Fruit fly (Drosophila melanogaster) whole organism, embryonic: ENCODE measurements around the gene CkIIbeta.

Experiments used
- CG10431 ChIP-seq: fragments of 200-800 bp; sonication (Bioruptor generic); optimal IDR thresholded peaks from 3 replicates; lab custom pipeline; 2018; ENCODE audit warnings: missing biosample characterization, mild to moderate bottlenecking, missing genetic modification characterization
- CG10462 ChIP-seq: fragments of 200-800 bp; sonication (Bioruptor generic); optimal IDR thresholded peaks from 2 replicates; lab custom pipeline; 2016; ENCODE audit warnings: missing biosample characterization, missing genetic modification characterization
- CG12391 ChIP-seq: fragments of 200-800 bp; sonication (Bioruptor generic); optimal IDR thresholded peaks from 3 replicates; lab custom pipeline; 2018; ENCODE audit warnings: missing biosample characterization, mild to moderate bottlenecking, missing genetic modification characterization, moderate library complexity
- CG12769 ChIP-seq: fragments of 200-800 bp; sonication (Bioruptor generic); optimal IDR thresholded peaks from 2 replicates; lab custom pipeline; 2019; ENCODE audit warnings: missing biosample characterization, mild to moderate bottlenecking, missing genetic modification characterization, moderate library complexity
- CG15514 ChIP-seq: fragments of 200-800 bp; sonication (Bioruptor generic); optimal IDR thresholded peaks from 3 replicates; lab custom pipeline; 2017; ENCODE audit warnings: missing biosample characterization, missing genetic modification characterization, mild to moderate bottlenecking, moderate library complexity, missing genetic modification reagents
- CG15696 ChIP-seq: fragments of 200-800 bp; sonication (Bioruptor generic); optimal IDR thresholded peaks from 2 replicates; lab custom pipeline; 2019; ENCODE audit warnings: missing biosample characterization, mild to moderate bottlenecking, missing genetic modification characterization, moderate library complexity
- CG17359 ChIP-seq: fragments of 200-800 bp; sonication (Bioruptor generic); optimal IDR thresholded peaks from 3 replicates; lab custom pipeline; 2018; ENCODE audit warnings: missing biosample characterization, mild to moderate bottlenecking, missing genetic modification characterization, moderate library complexity
- CG17612 ChIP-seq: fragments of 200-800 bp; sonication (Bioruptor generic); IDR thresholded peaks from 2 replicates; pipeline ENCODE4 v1.3.6; 2022; ENCODE audit warnings: missing biosample characterization, missing genetic modification characterization
- CG17829 ChIP-seq: fragments of 200-800 bp; optimal IDR thresholded peaks from 2 replicates; lab custom pipeline; 2019; ENCODE audit warnings: missing biosample characterization, mild to moderate bottlenecking, missing genetic modification characterization, moderate library complexity
- CG32767 ChIP-seq: fragments of 200-800 bp; sonication (Bioruptor generic); IDR thresholded peaks from 2 replicates; pipeline ENCODE4 v1.3.6; 2022; ENCODE audit warnings: missing biosample characterization, missing genetic modification characterization
- CG33213 ChIP-seq: fragments of 200-800 bp; sonication (Bioruptor generic); optimal IDR thresholded peaks from 3 replicates; lab custom pipeline; 2016; ENCODE audit warnings: missing biosample characterization, missing genetic modification characterization
- CG34224 ChIP-seq: fragments of 200-800 bp; sonication (Bioruptor generic); IDR thresholded peaks from 3 replicates; pipeline ENCODE4 v1.3.6; 2022; ENCODE audit warnings: missing biosample characterization, missing genetic modification characterization; ENCODE audit not compliant: partially characterized antibody
- CG4617 ChIP-seq: fragments of 200-800 bp; sonication (Bioruptor generic); optimal IDR thresholded peaks from 3 replicates; lab custom pipeline; 2016; ENCODE audit warnings: missing biosample characterization, missing genetic modification characterization, borderline replicate concordance
- CG4730 ChIP-seq: fragments of 200-800 bp; sonication (Bioruptor generic); IDR thresholded peaks from 2 replicates; pipeline ENCODE4 v1.3.6; 2022; ENCODE audit warnings: missing biosample characterization, missing genetic modification characterization
- CG7963 ChIP-seq: fragments of 200-800 bp; sonication (Bioruptor generic); IDR thresholded peaks from 3 replicates; pipeline ENCODE4 v1.3.6; 2022; ENCODE audit warnings: missing biosample characterization, missing genetic modification characterization; ENCODE audit not compliant: partially characterized antibody
- CG8944 ChIP-seq: fragments of 200-800 bp; sonication (Bioruptor generic); optimal IDR thresholded peaks from 3 replicates; lab custom pipeline; 2016; ENCODE audit warnings: missing biosample characterization, missing genetic modification characterization
- Hsf ChIP-seq: fragments of 200-800 bp; sonication (Bioruptor generic); optimal IDR thresholded peaks from 3 replicates; lab custom pipeline; 2016; ENCODE audit warnings: missing biosample characterization, missing genetic modification characterization
- Med ChIP-seq: fragments of 200-800 bp; sonication (Bioruptor generic); peaks from one replicate; lab custom pipeline; 2016; ENCODE audit warnings: missing biosample characterization, missing genetic modification characterization, mild to moderate bottlenecking, inconsistent platforms, moderate library complexity
- Nf-YB ChIP-seq: fragments of 200-800 bp; sonication (Bioruptor generic); optimal IDR thresholded peaks from 3 replicates; lab custom pipeline; 2019; ENCODE audit warnings: missing biosample characterization, mild to moderate bottlenecking, missing genetic modification characterization, moderate library complexity
- Nf-YC ChIP-seq: fragments of 200-800 bp; optimal IDR thresholded peaks from 3 replicates; lab custom pipeline; 2019; ENCODE audit warnings: missing biosample characterization, mild to moderate bottlenecking, missing genetic modification characterization, moderate library complexity
- Pdp1 ChIP-seq, 2 experiments: fragments of 200-800 bp; sonication (Bioruptor generic); optimal IDR thresholded peaks; 3 replicates each; lab custom pipeline; 2016; ENCODE audit warnings: missing biosample characterization in 2 of 2, missing genetic modification characterization in 2 of 2, mild to moderate bottlenecking in 1 of 2, moderate library complexity in 1 of 2
- Sox102F ChIP-seq: fragments of 200-800 bp; sonication (Bioruptor generic); optimal IDR thresholded peaks from 2 replicates; lab custom pipeline; 2018; ENCODE audit warnings: missing biosample characterization, mild to moderate bottlenecking, missing genetic modification characterization, moderate library complexity
- Trl ChIP-seq, 3 experiments: fragments of >200 bp in 2 of 3; fragments of 200-800 bp in 1 of 3; sonication (Bioruptor generic) in 1 of 3; optimal IDR thresholded peaks; 2 replicates in 1 of 3; 3 replicates in 2 of 3; lab custom pipeline; 2016 to 2017; ENCODE audit warnings: missing biosample characterization in 1 of 3, missing genetic modification characterization in 1 of 3
- abd-A ChIP-seq: fragments of 200-800 bp; sonication (Bioruptor generic); optimal IDR thresholded peaks from 3 replicates; lab custom pipeline; 2019; ENCODE audit warnings: missing biosample characterization, mild to moderate bottlenecking, missing genetic modification characterization, moderate library complexity
- bsh ChIP-seq, 2 experiments: fragments of 200-800 bp; sonication (Bioruptor generic); optimal IDR thresholded peaks; 2 replicates each; lab custom pipeline; 2017 to 2018; ENCODE audit warnings: mild to moderate bottlenecking in 2 of 2, missing biosample characterization in 2 of 2, missing genetic modification characterization in 2 of 2, moderate library complexity in 1 of 2
- cg ChIP-seq: fragments of 200-800 bp; sonication (Bioruptor generic); optimal IDR thresholded peaks from 3 replicates; lab custom pipeline; 2019; ENCODE audit warnings: missing biosample characterization, mild to moderate bottlenecking, missing genetic modification characterization, moderate library complexity
- chinmo ChIP-seq: fragments of 200-800 bp; sonication (Bioruptor generic); IDR thresholded peaks from 4 replicates; pipeline ENCODE4 v1.3.6; 2022; ENCODE audit warnings: missing biosample characterization, missing genetic modification characterization; ENCODE audit not compliant: partially characterized antibody
- crp ChIP-seq, 2 experiments: fragments of 200-800 bp; sonication (Bioruptor generic); optimal IDR thresholded peaks; 2 replicates in 1 of 2; 3 replicates in 1 of 2; lab custom pipeline; 2017; ENCODE audit warnings: missing biosample characterization in 2 of 2, missing genetic modification characterization in 2 of 2, mild to moderate bottlenecking in 1 of 2, moderate library complexity in 1 of 2
- danr ChIP-seq: fragments of 200-800 bp; sonication (Bioruptor generic); IDR thresholded peaks from 2 replicates; pipeline ENCODE4 v1.3.6; 2022; ENCODE audit warnings: missing biosample characterization, missing genetic modification characterization
- ftz-f1 ChIP-seq: fragments of 200-800 bp; sonication (Bioruptor generic); optimal IDR thresholded peaks from 2 replicates; lab custom pipeline; 2016; ENCODE audit warnings: missing biosample characterization, missing genetic modification characterization
- grn ChIP-seq: fragments of 200-800 bp; sonication (Bioruptor generic); optimal IDR thresholded peaks from 3 replicates; lab custom pipeline; 2017; ENCODE audit warnings: missing biosample characterization, missing genetic modification characterization
- gt ChIP-seq: fragments of 200-800 bp; sonication (Bioruptor generic); IDR thresholded peaks from 2 replicates; pipeline ENCODE4 v1.3.6; 2022; ENCODE audit warnings: missing biosample characterization, missing genetic modification characterization
- ind ChIP-seq: fragments of 200-800 bp; sonication (Bioruptor generic); optimal IDR thresholded peaks from 3 replicates; lab custom pipeline; 2016; ENCODE audit warnings: missing biosample characterization, missing genetic modification characterization
- jumu ChIP-seq: fragments of 200-800 bp; sonication (Bioruptor generic); optimal IDR thresholded peaks from 3 replicates; lab custom pipeline; 2016; ENCODE audit warnings: missing biosample characterization, missing genetic modification characterization
- nom ChIP-seq: fragments of 200-800 bp; sonication (Bioruptor generic); optimal IDR thresholded peaks from 2 replicates; lab custom pipeline; 2017; ENCODE audit warnings: missing biosample characterization, missing genetic modification characterization, mild to moderate bottlenecking, moderate library complexity, missing genetic modification reagents
- prd ChIP-seq, 3 experiments: fragments of >200 bp in 2 of 3; fragments of 200-800 bp in 1 of 3; sonication (Bioruptor generic) in 1 of 3; optimal IDR thresholded peaks in 2 of 3; IDR thresholded peaks in 1 of 3; 2 replicates in 2 of 3; 3 replicates in 1 of 3; pipeline versions ENCODE4 v1.3.6 to Lab custom; 2017 to 2022; ENCODE audit warnings: missing biosample characterization in 1 of 3, missing genetic modification characterization in 1 of 3
- pros ChIP-seq: fragments of 200-800 bp; sonication (Bioruptor generic); optimal IDR thresholded peaks from 3 replicates; lab custom pipeline; 2019; ENCODE audit warnings: missing biosample characterization, mild to moderate bottlenecking, missing genetic modification characterization, moderate library complexity
- pzg ChIP-seq: fragments of 200-800 bp; sonication (Bioruptor generic); optimal IDR thresholded peaks from 3 replicates; lab custom pipeline; 2018; ENCODE audit warnings: missing biosample characterization, mild to moderate bottlenecking, missing genetic modification characterization, moderate library complexity
- rib ChIP-seq: fragments of 200-800 bp; sonication (Bioruptor generic); IDR thresholded peaks from 2 replicates; pipeline ENCODE4 v1.3.6; 2022; ENCODE audit warnings: missing biosample characterization, missing genetic modification characterization
- sd ChIP-seq: fragments of 200-800 bp; sonication (Bioruptor generic); optimal IDR thresholded peaks from 3 replicates; lab custom pipeline; 2018; ENCODE audit warnings: missing biosample characterization, mild to moderate bottlenecking, missing genetic modification characterization, moderate library complexity
- sens ChIP-seq: fragments of 200-800 bp; sonication (Bioruptor generic); peaks from one replicate; lab custom pipeline; 2016; ENCODE audit warnings: missing biosample characterization, missing genetic modification characterization
- sna ChIP-seq: fragments of 200-800 bp; sonication (Bioruptor generic); IDR thresholded peaks from 2 replicates; pipeline ENCODE4 v1.3.6; 2022; ENCODE audit warnings: missing biosample characterization, missing genetic modification characterization; ENCODE audit not compliant: partially characterized antibody
- sqz ChIP-seq: fragments of 200-800 bp; sonication (Bioruptor generic); optimal IDR thresholded peaks from 3 replicates; lab custom pipeline; 2018; ENCODE audit warnings: missing biosample characterization, mild to moderate bottlenecking, missing genetic modification characterization
- sr ChIP-seq: fragments of 200-800 bp; sonication (Bioruptor generic); IDR thresholded peaks from 3 replicates; pipeline ENCODE4 v1.3.6; 2022; ENCODE audit warnings: missing biosample characterization, missing genetic modification characterization
- ttk ChIP-seq: fragments of 200-800 bp; sonication (Bioruptor generic); IDR thresholded peaks from 2 replicates; pipeline ENCODE4 v2.1.2; 2022; ENCODE audit warnings: missing biosample characterization, missing genetic modification characterization
- zf30C ChIP-seq: fragments of 200-800 bp; sonication (Bioruptor generic); optimal IDR thresholded peaks from 3 replicates; lab custom pipeline; 2018; ENCODE audit warnings: missing biosample characterization, mild to moderate bottlenecking, missing genetic modification characterization
- zfh2 ChIP-seq: fragments of 200-800 bp; sonication (Bioruptor generic); optimal IDR thresholded peaks from 2 replicates; lab custom pipeline; 2016; ENCODE audit warnings: missing biosample characterization, missing genetic modification characterization

CkIIbeta gene

DNA sequence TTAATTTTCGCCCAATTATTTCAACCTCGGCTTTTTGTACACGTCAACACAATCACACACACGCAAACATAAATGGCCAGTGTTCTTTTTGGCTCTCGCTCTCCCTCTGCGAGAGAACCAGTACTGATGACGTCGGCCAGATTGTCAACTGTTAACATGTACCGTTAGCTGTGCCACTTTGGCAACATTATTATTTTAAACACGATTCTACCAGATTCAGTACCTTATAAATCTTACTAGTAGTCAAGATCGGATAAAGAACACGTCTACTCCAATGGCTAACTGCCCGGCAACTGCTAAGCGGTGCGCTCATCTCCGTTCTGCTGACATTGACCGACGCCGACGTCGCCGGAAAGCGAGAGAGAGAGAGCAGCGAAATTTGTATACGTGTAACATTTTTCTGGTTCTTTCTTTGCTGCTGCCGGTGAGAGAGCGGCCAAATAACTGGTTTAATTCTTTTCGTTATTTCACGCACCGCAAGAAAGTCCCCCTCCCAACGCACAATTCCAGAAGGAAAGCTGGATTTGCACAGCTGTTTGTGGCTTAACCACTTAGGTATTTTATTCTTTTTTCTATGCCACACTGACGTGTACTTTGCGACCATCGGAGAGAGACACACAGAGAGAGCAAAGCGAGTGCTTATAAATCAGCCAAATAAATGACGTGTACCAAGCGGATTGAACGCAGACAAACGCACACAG lies 12.9 kb downstream of the CkIIbeta start:
- TF ChIP-seq zf30C (GFP tag; lab: Kevin White, UChicago) = peak; percentile 38
- TF ChIP-seq rib = no peak
- peak; percentile 13 for TF ChIP-seq CG12769
- TF ChIP-seq sna = no peak
- TF ChIP-seq Pdp1 (GFP tag; optimal IDR thresholded peaks at IDR 0.05; lab: Kevin White, UChicago) = peak in 1 of 2 experiments; percentile 4
- no peak for TF ChIP-seq Sox102F
- no peak for TF ChIP-seq CG4730
- TF ChIP-seq CG15696 (tag; lab: Kevin White, UChicago) = no peak
- TF ChIP-seq jumu (GFP tag; lab: Kevin White, UChicago) = no peak
- no peak for TF ChIP-seq sr
- TF ChIP-seq Med (GFP tag; lab: Kevin White, UChicago) = peak; percentile 56
- TF ChIP-seq gt (GFP tag; lab: Robert Waterston, UW) = no peak
- no peak for TF ChIP-seq danr (GFP tag; lab: Robert Waterston, UW)
- TF ChIP-seq ftz-f1 (GFP tag; lab: Kevin White, UChicago) = no peak
- peak; percentile 64 for TF ChIP-seq CG34224 (GFP tag; lab: Robert Waterston, UW)
- TF ChIP-seq CG12391 (tag; lab: Kevin White, UChicago) = no peak
- peak; percentile 45 for TF ChIP-seq sqz
- TF ChIP-seq sens (GFP tag; lab: Kevin White, UChicago) = peak; percentile 80
- peak; percentile 90 for TF ChIP-seq Nf-YC (tag; lab: Kevin White, UChicago)
- TF ChIP-seq pzg (GFP tag; lab: Kevin White, UChicago) = peak; percentile 12
- TF ChIP-seq CG8944 (GFP tag; lab: Kevin White, UChicago) = no peak
- TF ChIP-seq pros = peak; percentile 48
- TF ChIP-seq CG10462 (GFP tag; lab: Kevin White, UChicago) = no peak
- TF ChIP-seq grn (GFP tag; lab: Kevin White, UChicago) = peak; percentile 7
- TF ChIP-seq bsh (GFP tag; optimal IDR thresholded peaks at IDR 0.05; lab: Kevin White, UChicago) = peak in 1 of 2 experiments; percentile 38
- 0 out of 4 replicates have a peak, but pooled peaks have one; percentile 53 for TF ChIP-seq chinmo
- TF ChIP-seq CG10431 (GFP tag; lab: Kevin White, UChicago) = no peak
- no peak for TF ChIP-seq CG7963 (GFP tag; lab: Robert Waterston, UW)
- TF ChIP-seq CG15514 (GFP tag; lab: Kevin White, UChicago) = peak; percentile 35
- no peak for TF ChIP-seq Hsf (GFP tag; lab: Kevin White, UChicago)
- TF ChIP-seq CG17829 = no peak
- no peak for TF ChIP-seq CG33213 (GFP tag; lab: Kevin White, UChicago)
- TF ChIP-seq ind (GFP tag; lab: Kevin White, UChicago) = no peak
- no peak for TF ChIP-seq ttk (GFP tag; lab: Robert Waterston, UW)
- TF ChIP-seq cg (GFP tag; lab: Kevin White, UChicago) = peak; percentile 9
- TF ChIP-seq prd (optimal IDR thresholded peaks at IDR 0.05; lab: Kevin White, UChicago) = no peak
- no peak for TF ChIP-seq prd (GFP tag; IDR thresholded peaks at IDR 0.05; lab: Robert Waterston, UW)
- peak; percentile 71 to 87 for TF ChIP-seq Trl (optimal IDR thresholded peaks at IDR 0.05; lab: Kevin White, UChicago)
- TF ChIP-seq Trl (GFP tag; optimal IDR thresholded peaks at IDR 0.05; lab: Kevin White, UChicago) = peak; percentile 51
- TF ChIP-seq CG32767 (GFP tag; lab: Robert Waterston, UW) = 0 out of 2 replicates have a peak, but pooled peaks have one; percentile 11
- TF ChIP-seq Nf-YB (GFP tag; lab: Kevin White, UChicago) = peak; percentile 71
- peak; percentile 61 for TF ChIP-seq nom
- TF ChIP-seq crp (GFP tag; optimal IDR thresholded peaks at IDR 0.05; lab: Kevin White, UChicago) = peak in 1 of 2 experiments; percentile 32
- no peak for TF ChIP-seq CG17612 (GFP tag; lab: Robert Waterston, UW)
- no peak for TF ChIP-seq zfh2 (GFP tag; lab: Kevin White, UChicago)
- TF ChIP-seq CG4617 (GFP tag; lab: Kevin White, UChicago) = no peak
- peak; percentile 5 for TF ChIP-seq CG17359 (tag; lab: Kevin White, UChicago)
- peak; percentile 75 for TF ChIP-seq abd-A (tag; lab: Kevin White, UChicago)
- peak; percentile 23 for TF ChIP-seq sd (tag; lab: Kevin White, UChicago)
